Fruit fly (Drosophila melanogaster) whole organism, wandering third instar larva: ENCODE results near the gene Taf4.

ENCODE experiments used
- Abd-B ChIP-seq: fragments of >200 bp; optimal IDR thresholded peaks from 2 replicates; lab custom pipeline; 2017; ENCODE audit warnings: missing biosample characterization, missing genetic modification characterization
- CG32264 ChIP-seq: fragments of 200-800 bp; sonication (Bioruptor generic); optimal IDR thresholded peaks from 2 replicates; lab custom pipeline; 2016; ENCODE audit warnings: missing biosample characterization, missing genetic modification characterization
- CG9705 ChIP-seq: fragments of 200-800 bp; sonication (Bioruptor generic); optimal IDR thresholded peaks from 2 replicates; lab custom pipeline; 2018; ENCODE audit warnings: missing biosample characterization, mild to moderate bottlenecking, missing genetic modification characterization
- CrebA ChIP-seq: fragments of 200-800 bp; sonication (Bioruptor generic); optimal IDR thresholded peaks from 2 replicates; lab custom pipeline; 2016; ENCODE audit warnings: missing biosample characterization, mild to moderate bottlenecking, missing genetic modification characterization, borderline replicate concordance
- Dfd ChIP-seq: fragments of >200 bp; optimal IDR thresholded peaks from 2 replicates; lab custom pipeline; 2017; ENCODE audit warnings: missing biosample characterization, missing genetic modification characterization
- Dif ChIP-seq: fragments of 200-275, 200-300 bp; sonication (Bioruptor generic); optimal IDR thresholded peaks from 2 replicates; lab custom pipeline; 2018; ENCODE audit warnings: missing biosample characterization, missing genetic modification characterization; ENCODE audit not compliant: partially characterized antibody
- GATAd ChIP-seq: sonication (Bioruptor generic); optimal IDR thresholded peaks from 2 replicates; lab custom pipeline; 2016; ENCODE audit warnings: missing biosample characterization, missing genetic modification characterization
- HLH106 ChIP-seq: fragments of 200-800 bp; optimal IDR thresholded peaks from 3 replicates; lab custom pipeline; 2019; ENCODE audit warnings: missing biosample characterization, mild to moderate bottlenecking, missing genetic modification characterization, moderate library complexity
- Hnf4 ChIP-seq: fragments of 200-800 bp; sonication (Bioruptor generic); optimal IDR thresholded peaks from 2 replicates; lab custom pipeline; 2016; ENCODE audit warnings: missing biosample characterization, mild to moderate bottlenecking, missing genetic modification characterization
- Hr78 ChIP-seq: fragments of >200 bp; optimal IDR thresholded peaks from 2 replicates; lab custom pipeline; 2017; ENCODE audit warnings: missing biosample characterization, missing genetic modification characterization
- Hr83 ChIP-seq: fragments of 200-300 bp; sonication (Bioruptor generic); optimal IDR thresholded peaks from 2 replicates; lab custom pipeline; 2016; ENCODE audit warnings: missing biosample characterization, mild to moderate bottlenecking, missing genetic modification characterization, moderate library complexity; ENCODE audit not compliant: poor library complexity, severe bottlenecking
- Jra ChIP-seq: sonication (Bioruptor generic); optimal IDR thresholded peaks from 2 replicates; lab custom pipeline; 2016; ENCODE audit warnings: missing biosample characterization, missing genetic modification characterization
- Mio ChIP-seq: sonication (Bioruptor generic); optimal IDR thresholded peaks from 2 replicates; lab custom pipeline; 2016; ENCODE audit warnings: missing biosample characterization, missing genetic modification characterization
- Myc ChIP-seq: fragments of >200 bp; optimal IDR thresholded peaks from 2 replicates; lab custom pipeline; 2017
- N ChIP-seq: fragments of >200 bp; optimal IDR thresholded peaks from 2 replicates; lab custom pipeline; 2018; ENCODE audit warnings: missing biosample characterization, missing external identifiers, missing genetic modification characterization
- OdsH ChIP-seq: fragments of 200-800 bp; sonication (Bioruptor generic); optimal IDR thresholded peaks from 2 replicates; lab custom pipeline; 2016; ENCODE audit warnings: missing biosample characterization, mild to moderate bottlenecking, missing genetic modification characterization
- Rel ChIP-seq, 2 experiments: fragments of 200-800 bp; sonication (Bioruptor generic) in 1 of 2; optimal IDR thresholded peaks; 2 replicates in 1 of 2; 3 replicates in 1 of 2; lab custom pipeline; 2016 to 2019; ENCODE audit warnings: mild to moderate bottlenecking in 2 of 2, missing biosample characterization in 2 of 2, missing genetic modification characterization in 2 of 2, moderate library complexity in 1 of 2
- Sp1 ChIP-seq: fragments of 200-800 bp; sonication (Bioruptor generic); optimal IDR thresholded peaks from 3 replicates; lab custom pipeline; 2019; ENCODE audit warnings: missing biosample characterization, mild to moderate bottlenecking, missing genetic modification characterization, moderate library complexity
- br ChIP-seq: fragments of 200-800 bp; sonication (Bioruptor generic); optimal IDR thresholded peaks from 2 replicates; lab custom pipeline; 2016; ENCODE audit warnings: missing biosample characterization, missing genetic modification characterization
- brk ChIP-seq: fragments of 200-800 bp; sonication (Bioruptor generic); optimal IDR thresholded peaks from 2 replicates; lab custom pipeline; 2016; ENCODE audit warnings: missing biosample characterization, mild to moderate bottlenecking, missing genetic modification characterization
- dl ChIP-seq, 2 experiments: fragments of 175-275, 200-275 bp in 1 of 2; fragments of 200-275 bp in 1 of 2; sonication (Bioruptor generic); optimal IDR thresholded peaks; lab custom pipeline; 2018; ENCODE audit warnings: mild to moderate bottlenecking in 2 of 2, missing biosample characterization in 2 of 2, missing genetic modification characterization in 2 of 2, moderate library complexity in 2 of 2; ENCODE audit not compliant: partially characterized antibody in 2 of 2, insufficient read depth in 1 of 2
- dsf ChIP-seq: sonication (Bioruptor generic); optimal IDR thresholded peaks from 2 replicates; lab custom pipeline; 2016; ENCODE audit warnings: missing biosample characterization, missing genetic modification characterization, borderline replicate concordance
- ey ChIP-seq: fragments of 200-800 bp; sonication (Bioruptor generic); optimal IDR thresholded peaks from 2 replicates; lab custom pipeline; 2016; ENCODE audit warnings: missing biosample characterization, missing genetic modification characterization
- foxo ChIP-seq, 2 experiments: fragments of 200-800 bp; sonication (Bioruptor generic); optimal IDR thresholded peaks; 2 replicates in 1 of 2; 3 replicates in 1 of 2; lab custom pipeline; 2016 to 2017; ENCODE audit warnings: missing biosample characterization in 2 of 2, missing genetic modification characterization in 2 of 2
- fru ChIP-seq: fragments of 200-800 bp; sonication (Bioruptor generic); optimal IDR thresholded peaks from 3 replicates; lab custom pipeline; 2016; ENCODE audit warnings: missing biosample characterization, mild to moderate bottlenecking, missing genetic modification characterization
- h ChIP-seq: fragments of 200-800 bp; sonication (Bioruptor generic); optimal IDR thresholded peaks from 3 replicates; lab custom pipeline; 2016; ENCODE audit warnings: missing biosample characterization, mild to moderate bottlenecking, missing genetic modification characterization
- jim ChIP-seq: fragments of 175-275, 200-325 bp; sonication (Bioruptor generic); optimal IDR thresholded peaks from 2 replicates; lab custom pipeline; 2016; ENCODE audit warnings: missing biosample characterization, mild to moderate bottlenecking, missing genetic modification characterization
- lola ChIP-seq: fragments of >200 bp; optimal IDR thresholded peaks from 2 replicates; lab custom pipeline; 2017; ENCODE audit warnings: missing biosample characterization, missing genetic modification characterization
- sage ChIP-seq: fragments of 200-800 bp; sonication (Bioruptor generic); optimal IDR thresholded peaks from 2 replicates; lab custom pipeline; 2016; ENCODE audit warnings: missing biosample characterization, mild to moderate bottlenecking, missing genetic modification characterization
- sv ChIP-seq: fragments of 200-800 bp; sonication (Bioruptor generic); optimal IDR thresholded peaks from 3 replicates; lab custom pipeline; 2016; ENCODE audit warnings: missing biosample characterization, missing genetic modification characterization
- tai ChIP-seq: sonication (Bioruptor generic); optimal IDR thresholded peaks from 2 replicates; lab custom pipeline; 2016; ENCODE audit warnings: missing biosample characterization, missing genetic modification characterization
- woc ChIP-seq: sonication (Bioruptor generic); optimal IDR thresholded peaks from 2 replicates; lab custom pipeline; 2016; ENCODE audit warnings: missing biosample characterization, mild to moderate bottlenecking, missing genetic modification characterization

Gene Taf4

DNA sequence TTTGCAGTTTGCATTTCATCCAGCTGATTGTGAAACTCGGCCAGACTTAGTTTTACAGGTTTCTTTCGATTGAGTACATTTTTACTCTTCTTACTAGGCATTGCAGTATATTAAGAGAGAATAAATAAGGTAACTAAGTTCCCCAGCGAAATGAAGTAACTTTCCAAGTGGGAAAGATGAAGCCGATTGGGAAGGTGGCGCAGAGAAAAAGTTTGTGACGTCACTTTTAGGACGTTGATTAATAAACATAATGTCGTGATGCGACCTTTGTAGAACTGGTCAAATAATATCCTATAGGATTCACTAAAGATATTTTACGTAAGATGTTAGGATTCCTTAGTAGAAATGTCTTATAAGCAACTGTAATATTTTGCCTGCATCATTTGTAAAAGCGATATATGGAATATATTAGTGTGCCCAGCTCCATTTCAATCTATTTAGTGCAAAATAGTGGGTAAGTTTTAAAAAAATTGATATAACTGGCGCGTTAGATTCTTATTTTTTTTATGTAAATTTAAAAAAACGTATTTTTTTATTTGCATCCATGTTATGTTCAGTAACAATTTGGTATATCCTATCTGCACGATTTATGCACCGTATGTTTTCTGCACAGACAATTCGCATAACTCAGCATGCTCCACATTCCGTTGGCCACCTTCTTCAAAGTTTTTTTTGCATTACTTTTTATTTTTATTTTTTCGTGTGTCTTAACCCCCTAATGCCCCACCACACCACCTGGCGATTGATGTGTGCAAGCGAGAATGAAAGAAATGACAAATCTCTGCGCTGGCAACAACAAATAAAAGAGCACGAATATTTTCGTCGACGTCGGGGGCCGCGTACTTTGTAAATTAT, 30.9 kb downstream of the Taf4 start, which contains the start of gene CG32152:
CG32152 (minus strand) TSS at position 352 of the 855 bp plus-strand sequence.
- TF ChIP-seq Dfd (GFP tag; lab: Kevin White, UChicago) (no peak), br (GFP tag; lab: Kevin White, UChicago) (no peak), Abd-B (GFP tag; lab: Kevin White, UChicago) (no peak), sv (GFP tag; lab: Kevin White, UChicago) (no peak), Hnf4 (GFP tag; lab: Kevin White, UChicago) (no peak), jim (GFP tag; lab: Kevin White, UChicago) (no peak), Myc (lab: Kevin White, UChicago) (no peak), woc (GFP tag; lab: Kevin White, UChicago) (no peak), CG9705 (GFP tag; lab: Kevin White, UChicago) (no peak), Rel (GFP tag; optimal IDR thresholded peaks at IDR 0.05; lab: Kevin White, UChicago) (no peak), Rel (tag; optimal IDR thresholded peaks at IDR 0.05; lab: Kevin White, UChicago) (no peak), GATAd (no peak), foxo (GFP tag; optimal IDR thresholded peaks at IDR 0.05; lab: Kevin White, UChicago) (no peak), h (no peak), sage (GFP tag; lab: Kevin White, UChicago) (no peak), lola (GFP tag; lab: Kevin White, UChicago) (no peak), Hr78 (no peak), Sp1 (no peak), Hr83 (no peak), Jra (GFP tag; lab: Kevin White, UChicago) (no peak), ey (no peak)

DNA sequence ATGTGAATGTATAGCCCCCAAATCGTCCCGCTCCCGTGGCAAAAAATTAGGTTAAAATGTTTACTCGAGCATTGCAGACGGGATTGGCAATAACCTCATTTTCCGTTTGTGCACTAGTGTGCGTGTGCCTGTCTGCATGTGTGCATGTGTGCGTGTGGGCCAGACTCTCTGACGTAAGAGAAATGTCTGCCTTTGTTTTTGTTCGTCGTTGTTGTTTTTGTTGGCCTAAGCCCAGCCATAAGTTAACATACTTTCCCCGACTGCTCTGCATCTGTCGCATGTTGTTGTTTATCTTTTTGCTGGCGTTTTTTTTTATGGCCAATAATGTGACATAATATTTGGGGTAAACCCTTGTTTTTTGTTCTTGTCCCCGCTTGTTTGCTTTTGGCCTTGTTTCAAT, 32.3 kb downstream of the Taf4 start:
- TF ChIP-seq lola (GFP tag; lab: Kevin White, UChicago) = no peak
- peak; percentile 3 for TF ChIP-seq Sp1
- peak; percentile 47 for TF ChIP-seq Hr83
- TF ChIP-seq h = peak; percentile 7

DNA sequence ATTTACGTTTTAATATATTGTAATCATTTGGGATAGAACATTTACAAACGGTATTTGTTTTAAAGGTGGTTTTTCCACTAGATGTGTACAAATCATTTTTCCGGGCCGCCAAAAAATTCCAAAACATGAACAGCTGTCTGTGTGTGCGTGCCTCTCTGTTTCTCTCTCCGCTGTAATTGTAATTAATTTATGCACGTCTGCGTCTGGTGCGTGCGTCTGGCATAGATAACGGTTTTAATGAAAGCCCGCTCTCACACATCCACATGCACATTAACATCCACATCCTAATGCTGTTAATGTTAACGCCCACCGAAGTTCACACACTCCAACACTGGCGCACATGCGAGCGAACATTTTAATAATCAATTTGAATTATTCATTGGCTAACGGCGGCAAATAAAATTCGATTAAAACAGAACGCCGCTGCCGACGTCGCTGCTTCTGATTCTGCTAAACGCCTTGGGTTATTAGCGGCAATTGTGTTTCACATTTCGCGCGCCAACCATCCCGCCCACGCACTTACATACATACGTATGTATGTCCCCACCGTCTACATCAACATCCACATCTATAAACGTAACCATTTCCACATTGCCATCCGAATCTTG, 33.0 kb downstream of the Taf4 start:
- TF ChIP-seq sv (GFP tag; lab: Kevin White, UChicago) (no peak), Dfd (GFP tag; lab: Kevin White, UChicago) (no peak), Hr83 (no peak), dl (GFP tag; optimal IDR thresholded peaks at IDR 0.05; lab: Kevin White, UChicago; ENCODE audit: insufficient read depth in 1 of 2, partially characterized antibody in 2 of 2) (no peak), CG32264 (GFP tag; lab: Kevin White, UChicago) (no peak), woc (GFP tag; lab: Kevin White, UChicago) (no peak), Sp1 (no peak), Rel (GFP tag; optimal IDR thresholded peaks at IDR 0.05; lab: Kevin White, UChicago) (no peak), Rel (tag; optimal IDR thresholded peaks at IDR 0.05; lab: Kevin White, UChicago) (no peak)

DNA sequence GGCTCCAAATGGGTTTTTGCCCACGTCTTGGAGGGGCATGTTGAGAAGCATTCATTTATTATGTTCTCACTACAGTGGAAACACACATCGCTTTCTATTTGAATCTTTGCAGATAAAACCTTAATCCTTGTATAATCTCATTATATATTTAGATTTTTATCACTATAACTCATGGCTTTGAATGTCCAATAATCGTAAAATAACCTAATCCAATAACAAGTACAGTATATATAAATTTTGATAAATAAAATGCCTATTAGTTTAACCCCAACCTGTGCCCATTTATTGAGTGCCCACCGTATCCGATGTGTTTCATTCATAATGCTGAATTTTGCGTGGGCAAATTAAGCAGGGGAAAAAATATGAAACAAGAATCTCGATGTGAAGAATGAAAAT, 33.5 kb downstream of the Taf4 start:
- TF ChIP-seq Abd-B (GFP tag; lab: Kevin White, UChicago) = no peak
- TF ChIP-seq CrebA (GFP tag; lab: Kevin White, UChicago) = no peak
- peak; percentile 31 for TF ChIP-seq h
- peak; percentile 37 for TF ChIP-seq tai (GFP tag; lab: Kevin White, UChicago)
- peak; percentile 5 for TF ChIP-seq Hnf4 (GFP tag; lab: Kevin White, UChicago)
- peak; percentile 38 for TF ChIP-seq HLH106
- TF ChIP-seq foxo (GFP tag; optimal IDR thresholded peaks at IDR 0.05; lab: Kevin White, UChicago) = peak in 1 of 2 experiments; percentile 29

DNA sequence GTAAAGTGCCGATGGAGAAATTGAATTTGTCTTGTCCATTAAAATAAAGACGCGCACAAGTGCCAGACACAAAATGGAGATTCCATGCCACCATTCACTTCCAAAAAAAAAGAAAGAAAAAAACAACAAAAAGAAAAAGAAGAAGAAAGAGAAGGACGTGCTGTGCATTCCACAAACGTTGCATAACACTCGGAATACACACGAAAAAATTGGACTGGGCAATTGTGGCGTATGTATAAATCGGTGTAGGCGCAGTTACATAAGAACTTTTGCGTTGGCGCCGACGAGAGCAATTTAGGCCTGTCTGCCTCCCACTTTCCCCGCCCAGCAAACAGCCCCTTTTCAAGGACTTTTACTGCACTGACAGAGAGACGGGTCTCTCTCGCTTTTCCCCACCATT, 34.3 kb downstream of the Taf4 start:
- TF ChIP-seq OdsH (GFP tag; lab: Kevin White, UChicago) = no peak
- no peak for TF ChIP-seq Hr83
- no peak for TF ChIP-seq HLH106
- no peak for TF ChIP-seq sage (GFP tag; lab: Kevin White, UChicago)
- no peak for TF ChIP-seq Jra (GFP tag; lab: Kevin White, UChicago)
- TF ChIP-seq CrebA (GFP tag; lab: Kevin White, UChicago) = no peak
- TF ChIP-seq Mio = no peak
- TF ChIP-seq br (GFP tag; lab: Kevin White, UChicago) = no peak
- TF ChIP-seq h = no peak
- no peak for TF ChIP-seq brk (GFP tag; lab: Kevin White, UChicago)
- no peak for TF ChIP-seq dsf (GFP tag; lab: Kevin White, UChicago)
- no peak for TF ChIP-seq jim (GFP tag; lab: Kevin White, UChicago)
- no peak for TF ChIP-seq Rel (GFP tag; optimal IDR thresholded peaks at IDR 0.05; lab: Kevin White, UChicago)
- TF ChIP-seq Rel (tag; optimal IDR thresholded peaks at IDR 0.05; lab: Kevin White, UChicago) = no peak
- no peak for TF ChIP-seq Hnf4 (GFP tag; lab: Kevin White, UChicago)
- no peak for TF ChIP-seq Dif (GFP tag; lab: Kevin White, UChicago)
- no peak for TF ChIP-seq GATAd
- TF ChIP-seq N (GFP tag; lab: Kevin White, UChicago) = no peak
- TF ChIP-seq Abd-B (GFP tag; lab: Kevin White, UChicago) = no peak
- no peak for TF ChIP-seq dl (GFP tag; optimal IDR thresholded peaks at IDR 0.05; lab: Kevin White, UChicago; ENCODE audit: insufficient read depth in 1 of 2, partially characterized antibody in 2 of 2)
- no peak for TF ChIP-seq fru
